Worm (Caenorhabditis elegans) whole organism, L4/young adult: ENCODE data around the gene sdhd-1.

Experiments
- W03F9.2 ChIP-seq: fragments of 150-350 bp; optimal IDR thresholded peaks from 2 replicates; lab custom pipeline; 2014; ENCODE audit warnings: missing biosample characterization, missing genetic modification characterization
- dao-5 ChIP-seq: sonication (generic microtip); optimal IDR thresholded peaks from 2 replicates; lab custom pipeline; 2016; ENCODE audit warnings: missing genotype, missing genetic modification characterization, moderate library complexity, missing compliant biosample characterization
- him-1 ChIP-seq: sonication (generic microtip); optimal IDR thresholded peaks from 2 replicates; lab custom pipeline; 2016; ENCODE audit warnings: missing genotype, missing genetic modification reagents, missing genetic modification characterization, missing compliant biosample characterization

Gene sdhd-1

DNA sequence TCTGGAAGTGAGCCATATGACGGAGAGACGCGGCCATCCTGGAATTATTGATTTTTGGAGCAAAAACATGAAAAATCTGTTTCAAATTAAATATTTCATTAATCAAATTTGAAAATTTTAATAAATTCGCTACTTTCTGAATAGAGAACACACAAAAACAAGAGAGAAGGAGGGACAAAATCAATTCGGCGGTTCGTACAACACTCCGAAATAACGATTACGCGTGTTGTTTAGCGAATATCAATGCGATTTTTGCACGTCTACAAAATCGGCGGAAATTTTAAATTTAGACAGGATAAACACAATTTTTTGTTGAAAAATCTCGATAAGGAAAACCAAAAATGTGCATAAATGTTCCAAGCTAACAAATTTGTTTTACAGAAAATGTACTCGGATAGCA lies at the start of gene sdhd-1, which contains the start of gene ilkp-1:
Gene sdhd-1 (minus strand): TSS at position 38 of the 400 bp plus-strand sequence.
Gene ilkp-1 (plus strand): TSS at position 380 of the 400 bp plus-strand sequence.
- TF ChIP-seq him-1 (tag; lab: Kevin White, UChicago) (no peak), dao-5 (tag; lab: Kevin White, UChicago) (no peak), W03F9.2 (tag; lab: Kevin White, UChicago) (no peak)

- TF ChIP-seq him-1 (tag; lab: Kevin White, UChicago) (peak; percentile 28), W03F9.2 (tag; lab: Kevin White, UChicago) (peak; percentile 87), dao-5 (tag; lab: Kevin White, UChicago) (no peak)
Measured at ce11 chrII:11097154-11097887, 47.6 kb upstream of the sdhd-1 start, which contains the start of the genes rpl-36.A and nuo-1. TSS of gene rpl-36.A (minus strand) at chrII:11097204. TSS of gene nuo-1 (plus strand) at chrII:11097837.

DNA sequence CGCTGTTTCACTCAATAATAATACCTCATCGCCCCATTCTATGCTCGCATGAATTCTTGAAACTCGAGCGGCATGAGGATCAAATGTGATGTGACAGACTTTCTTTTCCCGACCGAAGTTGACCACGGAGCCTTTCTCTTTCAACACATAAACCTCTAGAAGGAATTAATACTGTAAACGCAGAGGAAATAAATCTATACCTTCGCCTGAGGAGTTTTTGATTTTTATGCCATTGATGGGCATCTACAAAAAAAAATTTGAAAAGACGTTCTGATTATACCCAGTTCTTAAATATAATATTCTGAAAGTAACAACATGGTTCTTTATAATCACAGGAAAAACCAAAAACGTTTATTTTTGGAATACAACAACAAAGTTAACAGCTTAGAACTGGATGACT lies 46.5 kb upstream of the sdhd-1 start, which contains the start of gene nbs-1:
Gene nbs-1 (minus strand): TSS at position 246 of the 400 bp plus-strand sequence.
- TF ChIP-seq dao-5 (tag; lab: Kevin White, UChicago), result no peak
- no peak for TF ChIP-seq W03F9.2 (tag; lab: Kevin White, UChicago)
- no peak for TF ChIP-seq him-1 (tag; lab: Kevin White, UChicago)

DNA sequence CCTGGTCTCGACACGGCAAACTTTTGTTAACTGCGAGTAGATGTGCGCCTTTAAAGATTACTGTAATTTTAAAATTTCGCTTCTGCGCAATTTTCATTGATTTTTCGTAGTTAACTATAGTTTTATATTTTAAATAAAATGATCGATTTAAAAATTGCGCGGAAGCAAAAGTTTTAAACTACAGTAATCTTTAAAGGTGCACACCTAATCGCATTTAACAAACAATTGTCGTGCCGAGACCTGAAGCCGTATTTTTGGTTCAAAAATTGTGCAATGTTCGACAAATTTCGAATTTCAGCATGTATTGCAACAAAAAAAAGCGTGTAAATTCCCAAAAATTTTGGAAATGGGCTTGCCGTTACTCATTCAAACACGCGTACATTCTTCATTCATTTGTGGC lies 44.7 kb upstream of the sdhd-1 start:
- TF ChIP-seq W03F9.2 (tag; lab: Kevin White, UChicago) (no peak), him-1 (tag; lab: Kevin White, UChicago) (no peak), dao-5 (tag; lab: Kevin White, UChicago) (no peak)

DNA sequence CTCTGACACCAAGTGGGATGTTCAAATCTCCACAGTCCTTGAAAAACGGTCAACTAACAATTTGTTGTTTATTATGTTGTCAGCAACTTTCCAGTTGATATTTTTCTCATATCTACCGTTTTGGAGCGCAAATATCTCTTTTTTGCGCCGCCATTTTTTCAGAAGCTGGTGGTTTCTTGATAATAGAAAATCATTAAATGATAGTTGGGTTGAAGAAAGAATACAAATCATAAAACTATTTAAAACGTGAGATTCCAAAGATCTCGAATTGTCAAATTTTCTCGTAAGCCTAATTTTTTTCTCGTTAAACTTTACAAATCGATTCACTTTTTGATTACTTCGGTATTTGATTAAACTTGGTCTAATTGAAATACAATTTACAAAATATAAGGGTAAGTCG lies 42.7 kb upstream of the sdhd-1 start, which contains the start of gene rpl-42:
Gene rpl-42 (plus strand): TSS at position 301 of the 400 bp plus-strand sequence.
- no peak for TF ChIP-seq him-1 (tag; lab: Kevin White, UChicago)
- no peak for TF ChIP-seq W03F9.2 (tag; lab: Kevin White, UChicago)
- no peak for TF ChIP-seq dao-5 (tag; lab: Kevin White, UChicago)

ce11 chrII:11091577-11091976 lies 41.9 kb upstream of the sdhd-1 start:
- TF ChIP-seq W03F9.2 (tag; lab: Kevin White, UChicago) (no peak), dao-5 (tag; lab: Kevin White, UChicago) (no peak), him-1 (tag; lab: Kevin White, UChicago) (no peak)

- TF ChIP-seq W03F9.2 (tag; lab: Kevin White, UChicago), result no peak
- no peak for TF ChIP-seq dao-5 (tag; lab: Kevin White, UChicago)
- TF ChIP-seq him-1 (tag; lab: Kevin White, UChicago), result no peak
Measured at ce11 chrII:11089356-11089755, 39.6 kb upstream of the sdhd-1 start, which contains the start of gene unc-53. TSS of gene unc-53 (minus strand) at chrII:11089456.

DNA sequence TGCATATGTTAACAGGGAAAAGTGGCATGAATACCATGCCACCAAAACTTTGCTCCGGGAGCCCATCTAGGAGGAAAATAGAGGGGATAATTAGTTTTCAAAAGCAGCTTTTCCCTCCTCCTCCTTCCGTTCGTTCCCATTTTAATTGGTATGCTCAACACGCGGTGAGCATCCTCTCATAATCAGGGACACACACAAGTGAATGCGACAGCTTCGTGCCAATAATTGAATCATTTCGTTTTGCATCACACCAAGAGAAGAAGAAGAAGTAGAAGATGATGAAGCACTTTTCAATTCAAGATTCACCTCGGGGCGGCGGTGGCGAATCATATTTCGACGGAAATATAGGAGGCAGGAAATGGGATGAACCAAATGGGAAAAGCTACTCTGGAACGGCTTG lies 38.4 kb upstream of the sdhd-1 start:
- TF ChIP-seq W03F9.2 (tag; lab: Kevin White, UChicago), result no peak
- TF ChIP-seq him-1 (tag; lab: Kevin White, UChicago), result no peak
- no peak for TF ChIP-seq dao-5 (tag; lab: Kevin White, UChicago)

DNA sequence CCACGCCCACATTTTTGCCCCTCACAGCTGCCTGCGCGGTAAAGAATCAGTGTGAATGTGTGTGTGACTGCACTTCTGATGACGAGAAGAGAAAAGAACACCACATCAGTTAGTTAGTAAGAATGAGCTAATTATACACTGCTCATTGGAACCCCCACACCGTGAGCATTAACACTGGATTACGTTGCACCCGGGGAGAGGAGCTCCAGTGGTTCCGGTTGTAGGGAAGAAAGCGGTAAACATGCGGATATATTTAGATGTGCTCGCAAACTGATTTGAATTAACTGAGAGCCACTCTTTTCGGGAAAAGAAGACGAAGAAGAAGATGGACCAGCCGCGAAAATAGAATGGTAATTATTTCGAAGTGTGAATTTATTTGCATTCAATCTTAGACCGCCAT lies 37.1 kb upstream of the sdhd-1 start:
- TF ChIP-seq dao-5 (tag; lab: Kevin White, UChicago), result no peak
- TF ChIP-seq him-1 (tag; lab: Kevin White, UChicago), result no peak

DNA sequence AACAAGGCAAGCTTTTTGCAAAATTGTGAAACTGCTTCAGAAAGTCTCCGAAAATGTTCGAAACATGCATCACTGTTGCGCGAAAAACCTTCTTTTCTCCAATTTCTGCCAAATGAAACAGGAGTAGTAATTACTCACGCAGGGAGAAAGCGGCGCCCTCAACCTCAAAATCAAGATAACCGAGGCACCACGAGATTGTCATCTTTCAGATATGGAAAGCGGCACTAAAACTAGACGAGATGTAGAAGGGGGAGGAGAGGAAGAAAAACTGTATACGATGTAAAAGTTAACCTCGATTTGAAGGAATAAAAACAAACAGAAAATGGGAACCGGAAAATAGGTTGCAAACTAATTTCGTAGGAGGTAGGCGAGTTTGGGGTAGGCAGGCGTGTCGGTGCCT lies 26.8 kb upstream of the sdhd-1 start:
- no peak for TF ChIP-seq him-1 (tag; lab: Kevin White, UChicago)
- TF ChIP-seq W03F9.2 (tag; lab: Kevin White, UChicago), result no peak
- TF ChIP-seq dao-5 (tag; lab: Kevin White, UChicago), result no peak

DNA sequence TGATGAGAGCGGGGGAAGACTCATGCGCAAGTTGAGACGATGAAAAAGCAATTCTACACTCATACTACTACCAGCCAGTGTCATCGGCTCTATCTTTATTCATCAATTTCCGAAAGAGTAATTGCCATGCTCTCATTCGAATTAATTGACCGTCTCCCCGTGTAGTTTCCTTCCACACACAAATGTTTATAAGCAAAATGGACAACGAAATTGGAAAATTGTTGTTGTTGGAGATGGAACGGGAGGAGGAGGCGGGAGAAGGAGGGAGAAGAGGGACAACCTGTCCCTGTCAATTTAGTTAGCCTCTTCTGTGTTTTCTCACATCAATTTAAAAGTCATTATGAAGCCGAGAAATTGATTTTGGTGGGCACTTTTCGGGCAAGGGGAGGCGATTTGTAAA lies 22.9 kb upstream of the sdhd-1 start:
- TF ChIP-seq him-1 (tag; lab: Kevin White, UChicago) (no peak), dao-5 (tag; lab: Kevin White, UChicago) (no peak), W03F9.2 (tag; lab: Kevin White, UChicago) (no peak)

DNA sequence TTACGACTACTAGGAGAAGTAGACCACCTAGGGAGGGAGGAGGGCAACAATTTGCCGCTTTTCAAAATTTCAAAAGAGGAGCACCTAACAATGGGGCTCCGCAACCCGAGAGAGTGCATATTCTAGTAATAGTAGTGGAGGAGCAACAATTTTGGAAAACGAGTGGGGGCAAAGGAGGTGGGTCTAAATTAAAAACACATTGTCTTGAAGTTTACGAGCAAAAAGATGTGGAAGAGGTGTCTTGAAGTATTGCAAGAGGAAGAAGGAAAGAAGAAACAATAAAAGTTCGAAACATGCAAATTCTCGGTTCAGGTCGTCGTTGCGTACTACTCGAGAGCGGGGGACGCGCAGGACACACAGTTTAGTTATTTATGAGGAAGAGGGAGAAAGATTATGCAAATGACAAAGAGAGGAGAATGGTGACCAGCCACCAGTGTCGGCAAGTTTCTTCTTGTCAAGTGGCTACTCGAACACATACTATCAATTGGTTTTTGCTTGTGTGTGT lies 14.5 kb upstream of the sdhd-1 start:
- TF ChIP-seq dao-5 (tag; lab: Kevin White, UChicago) (no peak), W03F9.2 (tag; lab: Kevin White, UChicago) (no peak), him-1 (tag; lab: Kevin White, UChicago) (no peak)

DNA sequence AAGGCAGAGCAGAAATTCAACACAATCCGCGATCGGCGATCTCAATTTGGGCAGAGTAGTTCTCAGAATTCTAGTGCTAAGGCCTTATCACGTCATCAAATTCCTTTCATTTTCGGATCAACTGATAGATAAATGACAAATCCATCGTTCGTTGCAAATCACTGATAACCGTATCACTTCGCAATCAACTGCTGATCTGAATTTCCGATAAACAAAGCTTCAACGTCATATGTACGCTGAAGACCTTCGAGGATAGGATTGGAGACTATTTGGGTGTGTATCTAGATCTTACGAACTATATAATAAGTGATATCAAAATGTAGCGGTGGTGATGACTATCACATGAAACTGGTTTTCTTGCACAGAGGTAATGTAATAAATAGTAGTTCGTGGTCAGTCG lies 7.5 kb upstream of the sdhd-1 start:
- TF ChIP-seq him-1 (tag; lab: Kevin White, UChicago) (no peak), W03F9.2 (tag; lab: Kevin White, UChicago) (no peak), dao-5 (tag; lab: Kevin White, UChicago) (no peak)
